Fruit fly (Drosophila melanogaster) whole organism, adult: ENCODE results near the gene CG34428.

Experiments
- CG11617 ChIP-seq: fragments of 200-800 bp; sonication (Bioruptor generic); optimal IDR thresholded peaks from 2 replicates; lab custom pipeline; 2017; ENCODE audit warnings: mild to moderate bottlenecking, missing biosample characterization, missing genetic modification reagents, missing genetic modification characterization
- CG12768 ChIP-seq: fragments of 200-800 bp; sonication (Bioruptor generic); optimal IDR thresholded peaks from 2 replicates; lab custom pipeline; 2017; ENCODE audit warnings: missing biosample characterization, missing genetic modification characterization, mild to moderate bottlenecking, moderate library complexity, missing genetic modification reagents
- CG14711 ChIP-seq: fragments of 200-800 bp; sonication (Bioruptor generic); optimal IDR thresholded peaks from 2 replicates; lab custom pipeline; 2018; ENCODE audit warnings: missing biosample characterization, mild to moderate bottlenecking, missing genetic modification characterization, moderate library complexity
- CG1620 ChIP-seq: fragments of 200-800 bp; sonication (Bioruptor generic); optimal IDR thresholded peaks from 2 replicates; lab custom pipeline; 2016; ENCODE audit warnings: missing biosample characterization, missing genetic modification characterization
- CG33017 ChIP-seq: fragments of 200-800 bp; sonication (Bioruptor generic); optimal IDR thresholded peaks from 2 replicates; lab custom pipeline; 2018; ENCODE audit warnings: missing biosample characterization, mild to moderate bottlenecking, missing genetic modification characterization, moderate library complexity
- CG5204 ChIP-seq: fragments of 200-800 bp; sonication (Bioruptor generic); optimal IDR thresholded peaks from 2 replicates; lab custom pipeline; 2016; ENCODE audit warnings: missing biosample characterization, missing genetic modification characterization
- CG7045 ChIP-seq: fragments of 200-800 bp; sonication (Bioruptor generic); optimal IDR thresholded peaks from 2 replicates; lab custom pipeline; 2017; ENCODE audit warnings: missing biosample characterization, mild to moderate bottlenecking, missing genetic modification characterization
- CG7101 ChIP-seq: fragments of 200-800 bp; sonication (Bioruptor generic); optimal IDR thresholded peaks from 2 replicates; lab custom pipeline; 2018; ENCODE audit warnings: missing biosample characterization, mild to moderate bottlenecking, missing genetic modification characterization, moderate library complexity
- Clk ChIP-seq: fragments of 200-800 bp; sonication (Bioruptor generic); optimal IDR thresholded peaks from 2 replicates; lab custom pipeline; 2017; ENCODE audit warnings: missing biosample characterization, missing genetic modification characterization
- Crg-1 ChIP-seq: fragments of 200-800 bp; sonication (Bioruptor generic); optimal IDR thresholded peaks from 2 replicates; lab custom pipeline; 2016; ENCODE audit warnings: missing biosample characterization, missing genetic modification characterization
- Hr96 ChIP-seq: fragments of 200-800 bp; sonication (Bioruptor generic); optimal IDR thresholded peaks from 2 replicates; lab custom pipeline; 2016; ENCODE audit warnings: missing biosample characterization, missing genetic modification characterization
- Mnt ChIP-seq: fragments of 200-800 bp; sonication (Bioruptor generic); optimal IDR thresholded peaks from 2 replicates; lab custom pipeline; 2016; ENCODE audit warnings: missing biosample characterization, mild to moderate bottlenecking, missing genetic modification characterization
- bab1 ChIP-seq: fragments of 200-800 bp; sonication (Bioruptor generic); optimal IDR thresholded peaks from 3 replicates; lab custom pipeline; 2019; ENCODE audit warnings: missing biosample characterization, mild to moderate bottlenecking, missing genetic modification characterization, moderate library complexity
- cic ChIP-seq: fragments of 200-800 bp; sonication (Bioruptor generic); optimal IDR thresholded peaks from 2 replicates; lab custom pipeline; 2017; ENCODE audit warnings: missing biosample characterization, mild to moderate bottlenecking, missing genetic modification characterization, moderate library complexity
- cnc ChIP-seq, 2 experiments: fragments of >200 bp; optimal IDR thresholded peaks; 2 replicates each; lab custom pipeline; 2017
- kay ChIP-seq: fragments of 200-800 bp; sonication (Bioruptor generic); peaks from one replicate; lab custom pipeline; 2016; ENCODE audit warnings: missing biosample characterization, missing genetic modification characterization, borderline replicate concordance
- ovo ChIP-seq: fragments of 200-800 bp; sonication (Bioruptor generic); optimal IDR thresholded peaks from 2 replicates; lab custom pipeline; 2016; ENCODE audit warnings: missing biosample characterization, missing genetic modification characterization
- pad ChIP-seq: fragments of 200-800 bp; sonication (Bioruptor generic); optimal IDR thresholded peaks from 3 replicates; lab custom pipeline; 2017; ENCODE audit warnings: missing biosample characterization, missing genetic modification characterization, mild to moderate bottlenecking, moderate library complexity, missing genetic modification reagents
- tj ChIP-seq: fragments of 200-800 bp; sonication (Bioruptor generic); optimal IDR thresholded peaks from 3 replicates; lab custom pipeline; 2017; ENCODE audit warnings: missing biosample characterization, mild to moderate bottlenecking, missing genetic modification characterization, moderate library complexity
- toe ChIP-seq: fragments of 200-800 bp; sonication (Bioruptor generic); optimal IDR thresholded peaks from 2 replicates; lab custom pipeline; 2016; ENCODE audit warnings: missing biosample characterization, missing genetic modification characterization

CG34428 gene

DNA sequence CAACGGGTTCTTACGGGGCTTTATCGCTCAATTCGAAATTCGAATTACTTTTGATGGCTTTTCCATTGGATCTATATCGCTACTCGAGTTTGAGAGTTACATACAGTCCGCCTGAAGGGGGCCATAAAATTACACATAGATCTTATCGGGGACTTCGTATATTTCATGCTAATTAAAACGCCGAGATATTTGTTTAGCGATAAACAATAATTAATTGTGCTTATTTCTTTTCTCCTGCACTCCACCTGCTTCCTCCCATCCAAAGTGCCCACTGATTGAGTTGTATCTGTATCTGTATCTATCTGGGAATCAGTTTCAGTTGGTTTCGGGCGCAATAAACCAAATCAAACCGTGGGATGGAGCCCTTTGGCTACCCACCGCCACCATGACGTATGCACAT lies 4.1 kb downstream of the CG34428 start:
- no peak for TF ChIP-seq Clk (GFP tag; lab: Kevin White, UChicago)
- no peak for TF ChIP-seq kay
- TF ChIP-seq CG7045 (GFP tag; lab: Kevin White, UChicago) = no peak
- no peak for TF ChIP-seq cic (GFP tag; lab: Kevin White, UChicago)
- no peak for TF ChIP-seq CG1620 (GFP tag; lab: Kevin White, UChicago)
- TF ChIP-seq CG11617 (GFP tag; lab: Kevin White, UChicago) = no peak
- no peak for TF ChIP-seq Hr96
- TF ChIP-seq bab1 = no peak
- TF ChIP-seq CG33017 (tag; lab: Kevin White, UChicago) = no peak
- TF ChIP-seq Mnt (GFP tag; lab: Kevin White, UChicago) = no peak
- TF ChIP-seq toe (GFP tag; lab: Kevin White, UChicago) = no peak
- TF ChIP-seq tj = no peak
- TF ChIP-seq CG7101 (tag; lab: Kevin White, UChicago) = no peak
- no peak for TF ChIP-seq pad
- TF ChIP-seq cnc (optimal IDR thresholded peaks at IDR 0.05; lab: Kevin White, UChicago) = no peak
- TF ChIP-seq CG14711 (tag; lab: Kevin White, UChicago) = no peak
- TF ChIP-seq CG5204 = no peak
- no peak for TF ChIP-seq ovo (GFP tag; lab: Kevin White, UChicago)
- no peak for TF ChIP-seq CG12768
- TF ChIP-seq Crg-1 (GFP tag; lab: Kevin White, UChicago) = no peak

- TF ChIP-seq CG12768 (no peak), cnc (optimal IDR thresholded peaks at IDR 0.05; lab: Kevin White, UChicago) (no peak)
Measured at dm6 chr3L:13066220-13066619, 4.7 kb downstream of the CG34428 start.

- TF ChIP-seq CG7045 (GFP tag; lab: Kevin White, UChicago) = no peak
- TF ChIP-seq tj = no peak
- TF ChIP-seq toe (GFP tag; lab: Kevin White, UChicago) = no peak
- no peak for TF ChIP-seq Crg-1 (GFP tag; lab: Kevin White, UChicago)
- no peak for TF ChIP-seq CG14711 (tag; lab: Kevin White, UChicago)
- no peak for TF ChIP-seq CG1620 (GFP tag; lab: Kevin White, UChicago)
- no peak for TF ChIP-seq Mnt (GFP tag; lab: Kevin White, UChicago)
- no peak for TF ChIP-seq cic (GFP tag; lab: Kevin White, UChicago)
- no peak for TF ChIP-seq CG5204
- TF ChIP-seq pad = no peak
- no peak for TF ChIP-seq CG11617 (GFP tag; lab: Kevin White, UChicago)
- no peak for TF ChIP-seq CG7101 (tag; lab: Kevin White, UChicago)
Measured at dm6 chr3L:13068293-13068692, 6.7 kb downstream of the CG34428 start.

DNA sequence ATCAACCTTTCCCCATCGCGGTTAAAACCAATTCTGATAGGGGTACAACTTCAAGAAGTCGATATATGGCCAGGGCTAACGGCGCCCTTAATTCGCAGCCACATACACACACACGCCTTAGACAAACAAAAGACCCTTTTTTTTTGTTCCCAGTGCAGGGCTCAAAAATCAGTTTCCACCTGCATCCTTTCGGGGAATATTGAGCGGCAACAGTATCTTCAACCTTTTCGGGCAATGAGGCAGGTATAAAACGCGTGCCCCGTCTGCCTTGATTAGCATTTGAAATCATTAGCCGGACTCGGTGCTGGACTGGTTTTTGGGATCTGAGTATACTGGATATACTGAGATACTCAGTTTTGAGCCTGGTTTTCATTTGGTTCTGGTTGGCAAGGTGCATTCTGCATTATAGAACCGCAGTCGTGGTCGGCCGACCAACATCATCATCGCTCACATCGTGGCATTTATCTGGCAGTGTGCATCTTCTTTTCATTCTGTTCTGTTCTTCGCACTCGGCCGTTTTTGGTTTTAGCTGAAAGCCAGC lies 12.6 kb downstream of the CG34428 start:
- TF ChIP-seq pad = no peak
- TF ChIP-seq CG33017 (tag; lab: Kevin White, UChicago) = no peak
- no peak for TF ChIP-seq CG7045 (GFP tag; lab: Kevin White, UChicago)
- TF ChIP-seq Clk (GFP tag; lab: Kevin White, UChicago) = no peak
- TF ChIP-seq bab1 = no peak
- TF ChIP-seq toe (GFP tag; lab: Kevin White, UChicago) = no peak
- no peak for TF ChIP-seq CG1620 (GFP tag; lab: Kevin White, UChicago)
- TF ChIP-seq ovo (GFP tag; lab: Kevin White, UChicago) = no peak

DNA sequence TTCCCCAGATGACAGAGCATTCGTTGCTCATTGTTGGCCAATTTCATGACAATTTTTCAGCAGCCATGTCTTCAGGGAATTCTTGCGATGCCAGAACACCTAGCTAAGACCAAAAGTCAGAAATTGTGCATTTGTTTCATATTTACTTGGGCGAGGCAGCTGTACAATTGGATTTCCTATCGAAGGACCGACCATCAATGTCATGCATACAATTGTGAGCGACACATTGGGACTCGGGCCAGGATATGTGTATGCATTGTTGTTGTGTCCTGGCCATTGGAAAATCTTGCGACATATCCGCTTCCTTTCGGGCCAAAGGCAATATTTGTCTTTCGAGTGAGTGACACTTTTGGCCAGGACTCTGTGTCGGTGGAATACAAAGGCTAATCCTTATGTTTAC lies 15.8 kb downstream of the CG34428 start:
- no peak for TF ChIP-seq CG14711 (tag; lab: Kevin White, UChicago)
- no peak for TF ChIP-seq CG5204
- TF ChIP-seq cic (GFP tag; lab: Kevin White, UChicago) = no peak
- no peak for TF ChIP-seq bab1
- TF ChIP-seq ovo (GFP tag; lab: Kevin White, UChicago) = no peak
- no peak for TF ChIP-seq kay
- TF ChIP-seq CG11617 (GFP tag; lab: Kevin White, UChicago) = no peak
- TF ChIP-seq Mnt (GFP tag; lab: Kevin White, UChicago) = no peak
- TF ChIP-seq CG7045 (GFP tag; lab: Kevin White, UChicago) = no peak
- no peak for TF ChIP-seq CG12768
- TF ChIP-seq tj = no peak
- TF ChIP-seq cnc (optimal IDR thresholded peaks at IDR 0.05; lab: Kevin White, UChicago) = no peak
- no peak for TF ChIP-seq CG1620 (GFP tag; lab: Kevin White, UChicago)
- no peak for TF ChIP-seq CG7101 (tag; lab: Kevin White, UChicago)

DNA sequence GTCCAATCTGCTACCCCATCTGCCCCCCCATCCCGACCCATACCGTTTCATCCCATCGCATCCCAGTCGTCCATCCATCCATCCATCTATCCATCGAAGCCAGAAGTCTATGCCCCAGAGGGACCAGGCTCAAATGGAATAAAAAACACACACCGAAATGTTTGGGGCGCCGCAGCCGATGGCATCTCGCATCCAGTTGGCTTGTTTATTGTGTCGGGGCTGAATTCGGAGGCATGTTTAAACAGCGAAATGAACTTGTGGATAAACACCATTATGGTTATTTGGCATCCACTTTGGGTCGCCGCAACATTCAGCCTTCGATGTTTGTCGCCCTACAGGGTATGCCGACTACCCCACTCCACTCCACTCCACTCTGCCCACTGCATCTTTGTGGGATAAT lies 18.9 kb downstream of the CG34428 start:
- TF ChIP-seq kay = no peak
- TF ChIP-seq CG7045 (GFP tag; lab: Kevin White, UChicago) = no peak
- no peak for TF ChIP-seq tj
- no peak for TF ChIP-seq CG12768
- TF ChIP-seq CG1620 (GFP tag; lab: Kevin White, UChicago) = no peak
- no peak for TF ChIP-seq CG7101 (tag; lab: Kevin White, UChicago)
- TF ChIP-seq Mnt (GFP tag; lab: Kevin White, UChicago) = no peak
- no peak for TF ChIP-seq pad

dm6 chr3L:13081284-13081937 lies 19.9 kb downstream of the CG34428 start:
- TF ChIP-seq cic (GFP tag; lab: Kevin White, UChicago) = no peak
- no peak for TF ChIP-seq CG1620 (GFP tag; lab: Kevin White, UChicago)
- no peak for TF ChIP-seq CG5204
- no peak for TF ChIP-seq Crg-1 (GFP tag; lab: Kevin White, UChicago)
- no peak for TF ChIP-seq toe (GFP tag; lab: Kevin White, UChicago)
- TF ChIP-seq pad = no peak
- no peak for TF ChIP-seq cnc (optimal IDR thresholded peaks at IDR 0.05; lab: Kevin White, UChicago)
- TF ChIP-seq CG7045 (GFP tag; lab: Kevin White, UChicago) = no peak
- TF ChIP-seq bab1 = no peak
